Fruit fly (Drosophila melanogaster) whole organism, embryonic: ENCODE results near the gene CG43980.

ENCODE experiments used
- B-H1 ChIP-seq: fragments of 200-800 bp; sonication (Bioruptor generic); IDR thresholded peaks from 3 replicates; pipeline ENCODE4 v1.3.6; 2022; ENCODE audit warnings: missing biosample characterization, missing genetic modification characterization
- B-H2 ChIP-seq: fragments of 200-800 bp; sonication (Bioruptor generic); optimal IDR thresholded peaks from 2 replicates; lab custom pipeline; 2018; ENCODE audit warnings: missing biosample characterization, mild to moderate bottlenecking, missing genetic modification characterization
- BtbVII ChIP-seq: fragments of 200-800 bp; sonication (Bioruptor generic); optimal IDR thresholded peaks from 3 replicates; lab custom pipeline; 2017; ENCODE audit warnings: missing biosample characterization, mild to moderate bottlenecking, missing genetic modification characterization
- C15 ChIP-seq: fragments of 200-800 bp; sonication (Bioruptor generic); IDR thresholded peaks from 3 replicates; pipeline ENCODE4 v1.3.6; 2022; ENCODE audit warnings: missing biosample characterization, missing genetic modification characterization
- CG10147 ChIP-seq: fragments of 200-800 bp; sonication (Bioruptor generic); optimal IDR thresholded peaks from 2 replicates; lab custom pipeline; 2019; ENCODE audit warnings: missing biosample characterization, mild to moderate bottlenecking, missing genetic modification characterization, moderate library complexity
- CG10431 ChIP-seq: fragments of 200-800 bp; sonication (Bioruptor generic); optimal IDR thresholded peaks from 3 replicates; lab custom pipeline; 2018; ENCODE audit warnings: missing biosample characterization, mild to moderate bottlenecking, missing genetic modification characterization
- CG11085 ChIP-seq: fragments of 200-800 bp; sonication (Bioruptor generic); IDR thresholded peaks from 2 replicates; pipeline ENCODE4 v1.3.6; 2022; ENCODE audit warnings: missing biosample characterization, missing genetic modification characterization
- CG11560 ChIP-seq: fragments of 200-800 bp; sonication (Bioruptor generic); IDR thresholded peaks from 3 replicates; pipeline ENCODE4 v1.3.6; 2022; ENCODE audit warnings: missing biosample characterization, missing genetic modification characterization
- CG14014 ChIP-seq: fragments of 200-800 bp; sonication (Bioruptor generic); IDR thresholded peaks from 2 replicates; pipeline ENCODE4 v1.3.6; 2022; ENCODE audit warnings: missing biosample characterization, missing genetic modification characterization
- CG14667 ChIP-seq: fragments of 200-800 bp; sonication (Bioruptor generic); IDR thresholded peaks from 2 replicates; pipeline ENCODE4 v1.3.6; 2022; ENCODE audit warnings: missing biosample characterization, missing genetic modification characterization
- CG15479 ChIP-seq: fragments of 200-800 bp; sonication (Bioruptor generic); optimal IDR thresholded peaks from 3 replicates; lab custom pipeline; 2019; ENCODE audit warnings: missing biosample characterization, mild to moderate bottlenecking, missing genetic modification characterization, moderate library complexity
- CG18011 ChIP-seq: fragments of 200-800 bp; sonication (Bioruptor generic); optimal IDR thresholded peaks from 2 replicates; lab custom pipeline; 2017; ENCODE audit warnings: missing biosample characterization, missing genetic modification characterization, mild to moderate bottlenecking, moderate library complexity, missing genotype
- CG2199 ChIP-seq: fragments of 200-800 bp; sonication (Bioruptor generic); IDR thresholded peaks from 3 replicates; pipeline ENCODE4 v1.3.6; 2022; ENCODE audit warnings: missing biosample characterization, missing genetic modification characterization
- CG31365 ChIP-seq: fragments of 200-800 bp; sonication (Bioruptor generic); optimal IDR thresholded peaks from 2 replicates; lab custom pipeline; 2018; ENCODE audit warnings: missing biosample characterization, mild to moderate bottlenecking, missing genetic modification characterization
- CG32772 ChIP-seq: fragments of 200-800 bp; sonication (Bioruptor generic); IDR thresholded peaks from 2 replicates; pipeline ENCODE4 v1.3.6; 2022; ENCODE audit warnings: missing biosample characterization, missing genetic modification characterization
- CG3281 ChIP-seq: fragments of 200-800 bp; sonication (Bioruptor generic); optimal IDR thresholded peaks from 3 replicates; lab custom pipeline; 2017; ENCODE audit warnings: missing biosample characterization, mild to moderate bottlenecking, missing genetic modification characterization
- CG4854 ChIP-seq: fragments of 200-800 bp; sonication (Bioruptor generic); optimal IDR thresholded peaks from 2 replicates; lab custom pipeline; 2016; ENCODE audit warnings: missing biosample characterization, missing genetic modification characterization, inconsistent platforms
- CG5245 ChIP-seq: fragments of 200-800 bp; sonication (Bioruptor generic); optimal IDR thresholded peaks from 3 replicates; lab custom pipeline; 2016; ENCODE audit warnings: missing biosample characterization, missing genetic modification characterization
- CG7271 ChIP-seq: fragments of 200-800 bp; sonication (Bioruptor generic); optimal IDR thresholded peaks from 2 replicates; lab custom pipeline; 2018; ENCODE audit warnings: missing biosample characterization, mild to moderate bottlenecking, missing genetic modification characterization, moderate library complexity
- CG7372 ChIP-seq: fragments of 200-800 bp; sonication (Bioruptor generic); IDR thresholded peaks from 2 replicates; pipeline ENCODE4 v1.3.6; 2022; ENCODE audit warnings: missing biosample characterization, missing genetic modification characterization
- Camta ChIP-seq: fragments of 200-800 bp; sonication (Bioruptor generic); optimal IDR thresholded peaks from 2 replicates; lab custom pipeline; 2016; ENCODE audit warnings: missing biosample characterization, missing genetic modification characterization
- H15 ChIP-seq: fragments of 200-800 bp; sonication (Bioruptor generic); IDR thresholded peaks from 3 replicates; pipeline ENCODE4 v1.3.6; 2022; ENCODE audit warnings: missing biosample characterization, missing genetic modification characterization
- Jarid2 ChIP-seq: fragments of 200-800 bp; sonication (Bioruptor generic); optimal IDR thresholded peaks from 3 replicates; lab custom pipeline; 2017; ENCODE audit warnings: mild to moderate bottlenecking, missing biosample characterization, missing genetic modification reagents, missing genetic modification characterization
- NC2β ChIP-seq: fragments of 200-800 bp; sonication (Bioruptor generic); optimal IDR thresholded peaks from 2 replicates; lab custom pipeline; 2016; ENCODE audit warnings: missing biosample characterization, missing genetic modification characterization
- NfI ChIP-seq: fragments of 200-800 bp; sonication (Bioruptor generic); optimal IDR thresholded peaks from 3 replicates; lab custom pipeline; 2018; ENCODE audit warnings: missing biosample characterization, mild to moderate bottlenecking, missing genetic modification characterization, moderate library complexity
- YL-1 ChIP-seq: fragments of 200-800 bp; sonication (Bioruptor generic); optimal IDR thresholded peaks from 3 replicates; lab custom pipeline; 2017; ENCODE audit warnings: missing biosample characterization, mild to moderate bottlenecking, missing genetic modification characterization
- ara ChIP-seq: fragments of 200-800 bp; sonication (Bioruptor generic); IDR thresholded peaks from 2 replicates; pipeline ENCODE4 v1.3.6; 2022; ENCODE audit warnings: missing biosample characterization, missing genetic modification characterization
- dmrt11E ChIP-seq: fragments of 200-800 bp; sonication (Bioruptor generic); optimal IDR thresholded peaks from 3 replicates; lab custom pipeline; 2018; ENCODE audit warnings: missing biosample characterization, mild to moderate bottlenecking, missing genetic modification characterization, moderate library complexity
- exex ChIP-seq: fragments of 200-800 bp; sonication (Bioruptor generic); optimal IDR thresholded peaks from 4 replicates; lab custom pipeline; 2018; ENCODE audit warnings: missing biosample characterization, mild to moderate bottlenecking, missing genetic modification characterization, moderate library complexity
- gce ChIP-seq: fragments of 200-800 bp; sonication (Bioruptor generic); IDR thresholded peaks from 3 replicates; pipeline ENCODE4 v1.3.6; 2022; ENCODE audit warnings: missing biosample characterization, missing genetic modification characterization
- gcm2 ChIP-seq: fragments of 200-800 bp; sonication (Bioruptor generic); optimal IDR thresholded peaks from 2 replicates; lab custom pipeline; 2016; ENCODE audit warnings: missing biosample characterization, missing genetic modification characterization
- gfzf ChIP-seq: fragments of 200-800 bp; sonication (Bioruptor generic); optimal IDR thresholded peaks from 2 replicates; lab custom pipeline; 2016; ENCODE audit warnings: missing biosample characterization, mild to moderate bottlenecking, missing genetic modification characterization, moderate library complexity
- gsb-n ChIP-seq: fragments of 200-800 bp; sonication (Bioruptor generic); optimal IDR thresholded peaks from 3 replicates; lab custom pipeline; 2018; ENCODE audit warnings: missing biosample characterization, mild to moderate bottlenecking, missing genetic modification characterization
- hkb ChIP-seq, 2 experiments: fragments of 200-800 bp in 1 of 2; fragments of >200 bp in 1 of 2; sonication (Bioruptor generic) in 1 of 2; IDR thresholded peaks in 1 of 2; optimal IDR thresholded peaks in 1 of 2; 2 replicates each; pipeline versions ENCODE4 v1.3.6 to Lab custom; 2017 to 2022; ENCODE audit warnings: missing biosample characterization in 1 of 2, missing genetic modification characterization in 1 of 2
- kay ChIP-seq: fragments of 200-800 bp; sonication (Bioruptor generic); optimal IDR thresholded peaks from 2 replicates; lab custom pipeline; 2016; ENCODE audit warnings: missing biosample characterization, missing genetic modification characterization
- ken ChIP-seq: fragments of 200-800 bp; sonication (Bioruptor generic); IDR thresholded peaks from 3 replicates; pipeline ENCODE4 v1.3.6; 2022; ENCODE audit warnings: missing biosample characterization, missing genetic modification characterization
- lola ChIP-seq, 3 experiments: fragments of >200 bp in 2 of 3; fragments of 200-800 bp in 1 of 3; sonication (Bioruptor generic) in 1 of 3; optimal IDR thresholded peaks; 2 replicates each; lab custom pipeline; 2017 to 2019; ENCODE audit warnings: missing biosample characterization in 3 of 3, missing genetic modification characterization in 3 of 3, mild to moderate bottlenecking in 1 of 3, moderate library complexity in 1 of 3
- org-1 ChIP-seq: fragments of 200-800 bp; sonication (Bioruptor generic); optimal IDR thresholded peaks from 2 replicates; lab custom pipeline; 2017; ENCODE audit warnings: missing biosample characterization, missing genetic modification characterization
- p53 ChIP-seq: fragments of 200-800 bp; sonication (Bioruptor generic); optimal IDR thresholded peaks from 2 replicates; lab custom pipeline; 2016; ENCODE audit warnings: missing biosample characterization, missing genetic modification characterization
- psq ChIP-seq: fragments of 200-800 bp; sonication (Bioruptor generic); optimal IDR thresholded peaks from 2 replicates; lab custom pipeline; 2017; ENCODE audit warnings: missing biosample characterization, missing genetic modification characterization
- ro ChIP-seq: fragments of 200-800 bp; sonication (Bioruptor generic); IDR thresholded peaks from 2 replicates; pipeline ENCODE4 v1.3.6; 2022; ENCODE audit warnings: missing biosample characterization, missing genetic modification characterization
- sc ChIP-seq, 3 experiments: fragments of >200 bp in 2 of 3; fragments of 200-800 bp in 1 of 3; sonication (Bioruptor generic) in 1 of 3; optimal IDR thresholded peaks; 2 replicates in 2 of 3; 3 replicates in 1 of 3; lab custom pipeline; 2017; ENCODE audit warnings: mild to moderate bottlenecking in 1 of 3, missing biosample characterization in 1 of 3, missing genetic modification characterization in 1 of 3, missing genetic modification reagents in 1 of 3
- sens ChIP-seq: fragments of 200-800 bp; sonication (Bioruptor generic); peaks from one replicate; lab custom pipeline; 2016; ENCODE audit warnings: missing biosample characterization, missing genetic modification characterization
- sisA ChIP-seq: fragments of 200-800 bp; sonication (Bioruptor generic); IDR thresholded peaks from 2 replicates; pipeline ENCODE4 v1.3.6; 2022; ENCODE audit warnings: missing biosample characterization, missing genetic modification characterization
- sob ChIP-seq: fragments of 200-800 bp; sonication (Bioruptor generic); IDR thresholded peaks from 2 replicates; pipeline ENCODE4 v1.3.6; 2022; ENCODE audit warnings: missing biosample characterization, missing genetic modification characterization
- tap ChIP-seq: fragments of 200-800 bp; optimal IDR thresholded peaks from 3 replicates; lab custom pipeline; 2019; ENCODE audit warnings: missing biosample characterization, mild to moderate bottlenecking, missing genetic modification characterization, moderate library complexity
- twi ChIP-seq: fragments of 200-800 bp; optimal IDR thresholded peaks from 2 replicates; lab custom pipeline; 2019; ENCODE audit warnings: missing biosample characterization, mild to moderate bottlenecking, missing genetic modification characterization, moderate library complexity
- yki ChIP-seq: fragments of >200 bp; optimal IDR thresholded peaks from 3 replicates; lab custom pipeline; 2018
- zf30C ChIP-seq: fragments of 200-800 bp; sonication (Bioruptor generic); optimal IDR thresholded peaks from 3 replicates; lab custom pipeline; 2018; ENCODE audit warnings: missing biosample characterization, mild to moderate bottlenecking, missing genetic modification characterization

CG43980 gene

DNA sequence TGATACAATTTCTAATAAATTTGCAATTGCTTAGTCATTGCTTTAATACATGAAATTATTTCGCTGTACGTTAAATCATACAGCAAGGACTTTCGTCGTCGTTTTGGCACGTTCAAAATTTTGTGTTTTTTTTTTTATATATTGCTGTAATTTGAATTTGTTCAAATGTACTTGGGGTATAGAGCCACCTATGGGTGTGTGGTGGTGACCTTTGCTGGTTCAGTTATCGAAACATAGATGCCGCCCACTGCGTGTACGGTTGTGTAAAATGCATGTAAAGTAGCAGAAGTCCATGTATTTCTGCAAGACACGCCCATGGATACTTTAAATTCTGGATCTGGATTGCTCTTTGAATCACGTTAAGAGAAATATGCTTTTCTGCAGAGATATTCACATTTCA lies 40.5 kb upstream of the CG43980 start (continued):
- TF ChIP-seq sisA (GFP tag; lab: Robert Waterston, UW): peak; percentile 74
- TF ChIP-seq ara (GFP tag; lab: Robert Waterston, UW): no peak
- peak; percentile 16 for TF ChIP-seq CG4854 (GFP tag; lab: Kevin White, UChicago)
- TF ChIP-seq H15 (GFP tag; lab: Robert Waterston, UW): no peak; the same call in 2 of the 3 replicates
- TF ChIP-seq gce (GFP tag; lab: Robert Waterston, UW): peak; percentile 4; the same call in 1 of the 3 replicates
- TF ChIP-seq CG11085: peak; percentile 42; the same call in 1 of the 2 replicates
- TF ChIP-seq CG11560 (tag; lab: Robert Waterston, UW): no peak; the same call in 2 of the 3 replicates
- TF ChIP-seq gcm2 (GFP tag; lab: Kevin White, UChicago): no peak
- peak; percentile 27 for TF ChIP-seq psq (GFP tag; lab: Kevin White, UChicago)
- no peak for TF ChIP-seq B-H2 (GFP tag; lab: Kevin White, UChicago)
- TF ChIP-seq C15 (GFP tag; lab: Robert Waterston, UW): no peak
- TF ChIP-seq ken (GFP tag; lab: Robert Waterston, UW): peak; percentile 66; the same call in 2 of the 3 replicates
- peak; percentile 40 for TF ChIP-seq CG31365 (tag; lab: Kevin White, UChicago)
- TF ChIP-seq CG14014 (GFP tag; lab: Robert Waterston, UW): 0 out of 2 replicates have a peak, but pooled peaks have one; percentile 42
- peak; percentile 6 for TF ChIP-seq zf30C (GFP tag; lab: Kevin White, UChicago)
- no peak for TF ChIP-seq BtbVII (GFP tag; lab: Kevin White, UChicago)
- TF ChIP-seq Jarid2 (GFP tag; lab: Kevin White, UChicago): peak; percentile 72
- peak; percentile 63; the same call in 1 of the 2 replicates for TF ChIP-seq CG32772 (GFP tag; lab: Robert Waterston, UW)
- no peak for TF ChIP-seq org-1 (GFP tag; lab: Kevin White, UChicago)
- no peak for TF ChIP-seq exex (tag; lab: Kevin White, UChicago)
- TF ChIP-seq hkb (optimal IDR thresholded peaks at IDR 0.05; lab: Kevin White, UChicago): no peak
- TF ChIP-seq hkb (GFP tag; IDR thresholded peaks at IDR 0.05; lab: Robert Waterston, UW): peak; percentile 43; the same call in 1 of the 2 replicates
- TF ChIP-seq kay (GFP tag; lab: Kevin White, UChicago): peak; percentile 15
- peak; percentile 83 for TF ChIP-seq sens
- TF ChIP-seq CG15479 (GFP tag; lab: Kevin White, UChicago): no peak
- TF ChIP-seq gsb-n (tag; lab: Kevin White, UChicago): peak; percentile 17
- no peak for TF ChIP-seq CG7271 (tag; lab: Kevin White, UChicago)
- no peak for TF ChIP-seq CG14667
- TF ChIP-seq CG3281: no peak
- TF ChIP-seq lola (GFP tag; optimal IDR thresholded peaks at IDR 0.05; lab: Kevin White, UChicago): peak in 1 of 3 experiments; percentile 13
- no peak for TF ChIP-seq tap (tag; lab: Kevin White, UChicago)
- peak; percentile 98 for TF ChIP-seq CG2199 (GFP tag; lab: Robert Waterston, UW)
- no peak for TF ChIP-seq ro (GFP tag; lab: Robert Waterston, UW)
- TF ChIP-seq B-H1 (GFP tag; lab: Robert Waterston, UW): no peak
- peak; percentile 68 for TF ChIP-seq NC2β
- peak; percentile 53 for TF ChIP-seq NfI (GFP tag; lab: Kevin White, UChicago)
- TF ChIP-seq twi (tag; lab: Kevin White, UChicago): no peak
- no peak for TF ChIP-seq CG18011
- no peak for TF ChIP-seq CG7372 (GFP tag; lab: Robert Waterston, UW)
- no peak for TF ChIP-seq sc (optimal IDR thresholded peaks at IDR 0.05; lab: Kevin White, UChicago)
- no peak for TF ChIP-seq sc (GFP tag; optimal IDR thresholded peaks at IDR 0.05; lab: Kevin White, UChicago)
- peak; percentile 62 for TF ChIP-seq yki (lab: Kevin White, UChicago)
- peak; percentile 66 for TF ChIP-seq Camta (GFP tag; lab: Kevin White, UChicago)
- TF ChIP-seq CG10431 (GFP tag; lab: Kevin White, UChicago): peak; percentile 82
- TF ChIP-seq CG10147 (GFP tag; lab: Kevin White, UChicago): no peak
- TF ChIP-seq YL-1 (GFP tag; lab: Kevin White, UChicago): no peak
- peak; percentile 73 for TF ChIP-seq sob (GFP tag; lab: Robert Waterston, UW)
- peak; percentile 70 for TF ChIP-seq p53 (GFP tag; lab: Kevin White, UChicago)
- TF ChIP-seq dmrt11E (tag; lab: Kevin White, UChicago): peak; percentile 31
- TF ChIP-seq CG5245 (GFP tag; lab: Kevin White, UChicago): peak; percentile 75
- peak; percentile 1 for TF ChIP-seq gfzf (GFP tag; lab: Kevin White, UChicago)
